Fruit fly (Drosophila melanogaster): ENCODE measurements around the gene CG31248.

Gene CG31248

DNA sequence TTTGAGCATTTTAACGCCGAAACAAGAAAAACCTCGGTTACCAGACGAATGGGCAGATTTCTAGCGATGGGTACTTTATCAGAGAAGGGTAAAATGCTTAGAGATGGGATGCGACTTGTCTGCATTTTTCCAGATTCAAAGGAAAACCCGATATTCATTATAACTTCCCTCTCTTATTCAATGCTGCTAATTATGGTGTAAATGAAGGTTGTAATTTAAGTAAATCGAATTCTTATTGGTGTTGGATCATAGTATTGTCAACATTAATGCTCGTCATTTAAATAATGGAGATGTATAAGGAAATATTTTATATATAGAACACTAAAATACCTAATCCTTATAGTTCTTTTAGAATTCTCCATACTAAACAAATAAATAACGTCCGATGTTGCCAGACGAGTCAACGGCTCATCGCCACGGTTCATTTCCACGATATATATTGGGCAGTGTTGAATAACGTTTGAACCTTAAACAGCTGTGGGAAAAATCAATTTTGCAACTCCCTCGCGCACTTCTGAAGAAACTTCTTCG, 4.9 kb upstream of the CG31248 start, which contains the start of the genes Alh and CG10098 (continued):
- TF ChIP-seq ken (GFP tag; IDR thresholded peaks at IDR 0.05) (peak; percentile 87), bsh (GFP tag; optimal IDR thresholded peaks at IDR 0.05) (peak in 1 of 2 experiments; percentile 71), CG17802 (tag; optimal IDR thresholded peaks at IDR 0.05) (no peak), Dp (GFP tag; optimal IDR thresholded peaks at IDR 0.05) (peak; percentile 17), tio (GFP tag; optimal IDR thresholded peaks at IDR 0.05) (peak; percentile 89), Spps (tag; optimal IDR thresholded peaks at IDR 0.05) (peak; percentile 34), CG3726 (GFP tag; IDR thresholded peaks at IDR 0.05) (peak; percentile 69; the same call in 2 of the 3 replicates), ro (GFP tag; IDR thresholded peaks at IDR 0.05) (0 out of 2 replicates have a peak, but pooled peaks have one; percentile 34), Eip74EF (GFP tag; optimal IDR thresholded peaks at IDR 0.05) (peak in 1 of 2 experiments; percentile 44), Vsx1 (GFP tag; optimal IDR thresholded peaks at IDR 0.05) (peak; percentile 85), CG5245 (GFP tag; optimal IDR thresholded peaks at IDR 0.05) (peak; percentile 68), odd (GFP tag; optimal IDR thresholded peaks at IDR 0.05) (no peak), fd96Cb (tag; optimal IDR thresholded peaks at IDR 0.05) (peak; percentile 73), CG3407 (GFP tag; optimal IDR thresholded peaks at IDR 0.05) (peak; percentile 59), esg (GFP tag; conservative IDR thresholded peaks at IDR 0.05) (peak; percentile 75), az2 (GFP tag; optimal IDR thresholded peaks at IDR 0.05) (peak; percentile 88), CG31365 (tag; optimal IDR thresholded peaks at IDR 0.05) (no peak), CG10274 (GFP tag; optimal IDR thresholded peaks at IDR 0.05) (peak; percentile 44), CG43689 (GFP tag; IDR thresholded peaks at IDR 0.05) (peak; percentile 67), MTF-1 (GFP tag; optimal IDR thresholded peaks at IDR 0.05; ENCODE audit: borderline replicate concordance) (no peak), fru (optimal IDR thresholded peaks at IDR 0.05) (no peak), dm (GFP tag; optimal IDR thresholded peaks at IDR 0.05) (peak; percentile 75), lov (optimal IDR thresholded peaks at IDR 0.05) (no peak), lov (GFP tag; IDR thresholded peaks at IDR 0.05) (peak; percentile 63; the same call in 1 of the 3 replicates), mirr (GFP tag; optimal IDR thresholded peaks at IDR 0.05) (no peak), sug (tag; optimal IDR thresholded peaks at IDR 0.05) (peak; percentile 86), CG11560 (tag; IDR thresholded peaks at IDR 0.05) (peak; percentile 58; the same call in 2 of the 3 replicates), knrl (GFP tag; IDR thresholded peaks at IDR 0.05; ENCODE audit: partially characterized antibody) (peak; percentile 87; the same call in 2 of the 3 replicates), hkb (optimal IDR thresholded peaks at IDR 0.05) (peak; percentile 4), hkb (GFP tag; IDR thresholded peaks at IDR 0.05) (no peak; the same call in 1 of the 2 replicates), inv (GFP tag; IDR thresholded peaks at IDR 0.05; ENCODE audit: partially characterized antibody) (peak; percentile 73), grau (tag; optimal IDR thresholded peaks at IDR 0.05) (peak; percentile 83), Oaz (GFP tag; IDR thresholded peaks at IDR 0.05) (peak; percentile 46), Kr (GFP tag; optimal IDR thresholded peaks at IDR 0.05) (no peak), CG3163 (GFP tag; optimal IDR thresholded peaks at IDR 0.05) (peak; percentile 41), CG9932 (GFP tag; IDR thresholded peaks at IDR 0.05) (peak; percentile 94), CG3995 (GFP tag; optimal IDR thresholded peaks at IDR 0.05) (peak; percentile 59), CG15073 (GFP tag; optimal IDR thresholded peaks at IDR 0.05) (peak; percentile 40), psq (GFP tag; optimal IDR thresholded peaks at IDR 0.05) (peak; percentile 41), sens (GFP tag) (peak; percentile 96), lola (GFP tag; optimal IDR thresholded peaks at IDR 0.05) (peak in 1 of 3 experiments; percentile 87), tup (GFP tag; optimal IDR thresholded peaks at IDR 0.05) (peak; percentile 67), insv (GFP tag; optimal IDR thresholded peaks at IDR 0.05) (peak in 1 of 2 experiments; percentile 52), btn (GFP tag; optimal IDR thresholded peaks at IDR 0.05) (peak; percentile 47), Gsc (GFP tag; IDR thresholded peaks at IDR 0.05) (no peak; the same call in 1 of the 2 replicates), jigr1 (GFP tag; IDR thresholded peaks at IDR 0.05) (no peak; the same call in 2 of the 3 replicates), zf30C (GFP tag; optimal IDR thresholded peaks at IDR 0.05) (no peak), CG4707 (GFP tag; optimal IDR thresholded peaks at IDR 0.05) (no peak), gsb-n (tag; optimal IDR thresholded peaks at IDR 0.05) (peak; percentile 57), Trl (optimal IDR thresholded peaks at IDR 0.05) (no peak), Trl (GFP tag; optimal IDR thresholded peaks at IDR 0.05) (peak; percentile 79)

Measured in whole organism, embryonic.